Fruit fly (Drosophila melanogaster) whole organism, wandering third instar larva: ENCODE measurements around the gene hb.

Experiments
- Abd-B ChIP-seq: fragments of >200 bp; optimal IDR thresholded peaks from 2 replicates; lab custom pipeline; 2017; ENCODE audit warnings: missing biosample characterization, missing genetic modification characterization
- CG32264 ChIP-seq: fragments of 200-800 bp; sonication (Bioruptor generic); optimal IDR thresholded peaks from 2 replicates; lab custom pipeline; 2016; ENCODE audit warnings: missing biosample characterization, missing genetic modification characterization
- CG9705 ChIP-seq: fragments of 200-800 bp; sonication (Bioruptor generic); optimal IDR thresholded peaks from 2 replicates; lab custom pipeline; 2018; ENCODE audit warnings: missing biosample characterization, mild to moderate bottlenecking, missing genetic modification characterization
- CrebA ChIP-seq: fragments of 200-800 bp; sonication (Bioruptor generic); optimal IDR thresholded peaks from 2 replicates; lab custom pipeline; 2016; ENCODE audit warnings: missing biosample characterization, mild to moderate bottlenecking, missing genetic modification characterization, borderline replicate concordance
- Dfd ChIP-seq: fragments of >200 bp; optimal IDR thresholded peaks from 2 replicates; lab custom pipeline; 2017; ENCODE audit warnings: missing biosample characterization, missing genetic modification characterization
- Dif ChIP-seq: fragments of 200-275, 200-300 bp; sonication (Bioruptor generic); optimal IDR thresholded peaks from 2 replicates; lab custom pipeline; 2018; ENCODE audit warnings: missing biosample characterization, missing genetic modification characterization; ENCODE audit not compliant: partially characterized antibody
- GATAd ChIP-seq: sonication (Bioruptor generic); optimal IDR thresholded peaks from 2 replicates; lab custom pipeline; 2016; ENCODE audit warnings: missing biosample characterization, missing genetic modification characterization
- HLH106 ChIP-seq: fragments of 200-800 bp; optimal IDR thresholded peaks from 3 replicates; lab custom pipeline; 2019; ENCODE audit warnings: missing biosample characterization, mild to moderate bottlenecking, missing genetic modification characterization, moderate library complexity
- Hnf4 ChIP-seq: fragments of 200-800 bp; sonication (Bioruptor generic); optimal IDR thresholded peaks from 2 replicates; lab custom pipeline; 2016; ENCODE audit warnings: missing biosample characterization, mild to moderate bottlenecking, missing genetic modification characterization
- Hr83 ChIP-seq: fragments of 200-300 bp; sonication (Bioruptor generic); optimal IDR thresholded peaks from 2 replicates; lab custom pipeline; 2016; ENCODE audit warnings: missing biosample characterization, mild to moderate bottlenecking, missing genetic modification characterization, moderate library complexity; ENCODE audit not compliant: poor library complexity, severe bottlenecking
- Jra ChIP-seq: sonication (Bioruptor generic); optimal IDR thresholded peaks from 2 replicates; lab custom pipeline; 2016; ENCODE audit warnings: missing biosample characterization, missing genetic modification characterization
- OdsH ChIP-seq: fragments of 200-800 bp; sonication (Bioruptor generic); optimal IDR thresholded peaks from 2 replicates; lab custom pipeline; 2016; ENCODE audit warnings: missing biosample characterization, mild to moderate bottlenecking, missing genetic modification characterization
- Rel ChIP-seq, 2 experiments: fragments of 200-800 bp; sonication (Bioruptor generic) in 1 of 2; optimal IDR thresholded peaks; 2 replicates in 1 of 2; 3 replicates in 1 of 2; lab custom pipeline; 2016 to 2019; ENCODE audit warnings: mild to moderate bottlenecking in 2 of 2, missing biosample characterization in 2 of 2, missing genetic modification characterization in 2 of 2, moderate library complexity in 1 of 2
- Sp1 ChIP-seq: fragments of 200-800 bp; sonication (Bioruptor generic); optimal IDR thresholded peaks from 3 replicates; lab custom pipeline; 2019; ENCODE audit warnings: missing biosample characterization, mild to moderate bottlenecking, missing genetic modification characterization, moderate library complexity
- Vsx2 ChIP-seq: fragments of 200-300, 225-300 bp; sonication (Bioruptor generic); optimal IDR thresholded peaks from 2 replicates; lab custom pipeline; 2018; ENCODE audit warnings: missing biosample characterization, missing genetic modification characterization; ENCODE audit not compliant: partially characterized antibody
- br ChIP-seq: fragments of 200-800 bp; sonication (Bioruptor generic); optimal IDR thresholded peaks from 2 replicates; lab custom pipeline; 2016; ENCODE audit warnings: missing biosample characterization, missing genetic modification characterization
- brk ChIP-seq: fragments of 200-800 bp; sonication (Bioruptor generic); optimal IDR thresholded peaks from 2 replicates; lab custom pipeline; 2016; ENCODE audit warnings: missing biosample characterization, mild to moderate bottlenecking, missing genetic modification characterization
- dl ChIP-seq, 2 experiments: fragments of 175-275, 200-275 bp in 1 of 2; fragments of 200-275 bp in 1 of 2; sonication (Bioruptor generic); optimal IDR thresholded peaks; lab custom pipeline; 2018; ENCODE audit warnings: mild to moderate bottlenecking in 2 of 2, missing biosample characterization in 2 of 2, missing genetic modification characterization in 2 of 2, moderate library complexity in 2 of 2; ENCODE audit not compliant: partially characterized antibody in 2 of 2, insufficient read depth in 1 of 2
- dmrt93B ChIP-seq: fragments of 200-800 bp; sonication (Bioruptor generic); optimal IDR thresholded peaks from 2 replicates; lab custom pipeline; 2018; ENCODE audit warnings: missing biosample characterization, mild to moderate bottlenecking, missing genetic modification characterization
- dsf ChIP-seq: sonication (Bioruptor generic); optimal IDR thresholded peaks from 2 replicates; lab custom pipeline; 2016; ENCODE audit warnings: missing biosample characterization, missing genetic modification characterization, borderline replicate concordance
- ey ChIP-seq: fragments of 200-800 bp; sonication (Bioruptor generic); optimal IDR thresholded peaks from 2 replicates; lab custom pipeline; 2016; ENCODE audit warnings: missing biosample characterization, missing genetic modification characterization
- foxo ChIP-seq, 2 experiments: fragments of 200-800 bp; sonication (Bioruptor generic); optimal IDR thresholded peaks; 2 replicates in 1 of 2; 3 replicates in 1 of 2; lab custom pipeline; 2016 to 2017; ENCODE audit warnings: missing biosample characterization in 2 of 2, missing genetic modification characterization in 2 of 2
- fru ChIP-seq: fragments of 200-800 bp; sonication (Bioruptor generic); optimal IDR thresholded peaks from 3 replicates; lab custom pipeline; 2016; ENCODE audit warnings: missing biosample characterization, mild to moderate bottlenecking, missing genetic modification characterization
- h ChIP-seq: fragments of 200-800 bp; sonication (Bioruptor generic); optimal IDR thresholded peaks from 3 replicates; lab custom pipeline; 2016; ENCODE audit warnings: missing biosample characterization, mild to moderate bottlenecking, missing genetic modification characterization
- jim ChIP-seq: fragments of 175-275, 200-325 bp; sonication (Bioruptor generic); optimal IDR thresholded peaks from 2 replicates; lab custom pipeline; 2016; ENCODE audit warnings: missing biosample characterization, mild to moderate bottlenecking, missing genetic modification characterization
- psq ChIP-seq: fragments of 200-800 bp; sonication (Bioruptor generic); optimal IDR thresholded peaks from 3 replicates; lab custom pipeline; 2017; ENCODE audit warnings: missing biosample characterization, mild to moderate bottlenecking, missing genetic modification characterization, moderate library complexity
- rgr ChIP-seq: fragments of 200-800 bp; sonication (Bioruptor generic); optimal IDR thresholded peaks from 3 replicates; lab custom pipeline; 2016; ENCODE audit warnings: missing biosample characterization, mild to moderate bottlenecking, missing genetic modification characterization
- sage ChIP-seq: fragments of 200-800 bp; sonication (Bioruptor generic); optimal IDR thresholded peaks from 2 replicates; lab custom pipeline; 2016; ENCODE audit warnings: missing biosample characterization, mild to moderate bottlenecking, missing genetic modification characterization
- sv ChIP-seq: fragments of 200-800 bp; sonication (Bioruptor generic); optimal IDR thresholded peaks from 3 replicates; lab custom pipeline; 2016; ENCODE audit warnings: missing biosample characterization, missing genetic modification characterization
- tai ChIP-seq: sonication (Bioruptor generic); optimal IDR thresholded peaks from 2 replicates; lab custom pipeline; 2016; ENCODE audit warnings: missing biosample characterization, missing genetic modification characterization
- usp ChIP-seq: fragments of >200 bp; optimal IDR thresholded peaks from 2 replicates; lab custom pipeline; 2017; ENCODE audit warnings: missing biosample characterization, missing genetic modification characterization
- woc ChIP-seq: sonication (Bioruptor generic); optimal IDR thresholded peaks from 2 replicates; lab custom pipeline; 2016; ENCODE audit warnings: missing biosample characterization, mild to moderate bottlenecking, missing genetic modification characterization

Gene hb

dm6 chr3R:8667568-8667967, 30.1 kb downstream of the hb start, which contains the start of gene CG8036:
Gene CG8036 (plus strand): TSS chr3R:8667868.
- no peak for TF ChIP-seq OdsH (GFP tag; lab: Kevin White, UChicago)
- no peak for TF ChIP-seq Hnf4 (GFP tag; lab: Kevin White, UChicago)
- no peak for TF ChIP-seq jim (GFP tag; lab: Kevin White, UChicago)
- no peak for TF ChIP-seq dl (GFP tag; optimal IDR thresholded peaks at IDR 0.05; lab: Kevin White, UChicago; ENCODE audit: insufficient read depth in 1 of 2, partially characterized antibody in 2 of 2)
- no peak for TF ChIP-seq Abd-B

DNA sequence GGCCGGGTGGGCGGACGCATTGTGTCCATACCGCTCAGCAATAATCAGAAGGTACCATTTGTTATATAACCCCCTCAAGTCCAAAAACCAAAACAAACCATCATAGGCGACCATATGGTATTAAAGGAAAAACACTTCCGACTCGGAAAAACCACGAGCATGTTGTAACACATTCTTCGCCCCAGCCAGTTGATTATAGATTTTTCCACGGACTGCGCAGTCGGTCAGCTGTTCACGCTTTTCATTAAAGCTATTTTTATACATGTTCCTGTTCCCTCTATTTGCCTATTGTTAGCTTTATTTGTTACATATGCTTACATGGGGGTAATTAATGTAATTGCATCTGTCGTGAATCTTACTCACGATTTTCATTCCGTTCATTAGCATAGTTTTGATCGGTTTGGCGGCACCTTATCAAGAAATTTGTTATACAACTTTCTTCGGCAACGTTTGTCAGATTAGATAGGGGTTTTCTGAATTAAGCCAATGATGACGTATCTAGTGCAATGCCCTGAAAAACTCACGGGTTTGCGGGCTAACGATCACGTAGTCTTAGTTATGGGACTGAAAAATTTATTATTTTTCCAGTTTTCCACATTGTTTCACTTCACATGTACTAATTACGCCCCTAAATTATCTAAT, 32.8 kb downstream of the hb start:
- TF ChIP-seq CG32264 (no peak), psq (GFP tag; lab: Kevin White, UChicago) (no peak), Dfd (GFP tag; lab: Kevin White, UChicago) (no peak), sage (GFP tag; lab: Kevin White, UChicago) (no peak), CrebA (GFP tag; lab: Kevin White, UChicago) (no peak), Rel (GFP tag; optimal IDR thresholded peaks at IDR 0.05; lab: Kevin White, UChicago) (no peak), Rel (tag; optimal IDR thresholded peaks at IDR 0.05; lab: Kevin White, UChicago) (no peak), dmrt93B (no peak)
- TF ChIP-seq, all 38 proteins: peak for 0

- TF ChIP-seq ey (GFP tag; lab: Kevin White, UChicago) = peak; percentile 39
- no peak for TF ChIP-seq tai (GFP tag; lab: Kevin White, UChicago)
- TF ChIP-seq Vsx2 (GFP tag; lab: Kevin White, UChicago) = no peak
- TF ChIP-seq HLH106 (tag; lab: Kevin White, UChicago) = peak; percentile 52
- peak; percentile 83 for TF ChIP-seq Jra (GFP tag; lab: Kevin White, UChicago)
- TF ChIP-seq fru (GFP tag; lab: Kevin White, UChicago) = peak; percentile 61
- peak; percentile 52 for TF ChIP-seq br (GFP tag; lab: Kevin White, UChicago)
- no peak for TF ChIP-seq usp (GFP tag; lab: Kevin White, UChicago)
- peak; percentile 8 for TF ChIP-seq dmrt93B
- TF ChIP-seq sv (GFP tag; lab: Kevin White, UChicago) = peak; percentile 49
- TF ChIP-seq CG9705 (GFP tag; lab: Kevin White, UChicago) = peak; percentile 21
- TF ChIP-seq Abd-B = no peak
- no peak for TF ChIP-seq Rel (GFP tag; optimal IDR thresholded peaks at IDR 0.05; lab: Kevin White, UChicago)
- peak; percentile 44 for TF ChIP-seq Rel (tag; optimal IDR thresholded peaks at IDR 0.05; lab: Kevin White, UChicago)
- TF ChIP-seq OdsH (GFP tag; lab: Kevin White, UChicago) = peak; percentile 24
- no peak for TF ChIP-seq Dif (GFP tag; lab: Kevin White, UChicago)
- peak; percentile 38 for TF ChIP-seq brk (GFP tag; lab: Kevin White, UChicago)
- peak; percentile 48 for TF ChIP-seq rgr (GFP tag; lab: Kevin White, UChicago)
- peak; percentile 21 for TF ChIP-seq dsf
- peak; percentile 40 for TF ChIP-seq sage (GFP tag; lab: Kevin White, UChicago)
- TF ChIP-seq psq (GFP tag; lab: Kevin White, UChicago) = peak; percentile 9
- TF ChIP-seq Sp1 (GFP tag; lab: Kevin White, UChicago) = peak; percentile 18
- peak in 1 of 2 experiments; percentile 72 for TF ChIP-seq foxo (GFP tag; optimal IDR thresholded peaks at IDR 0.05; lab: Kevin White, UChicago)
- peak; percentile 75 for TF ChIP-seq Hnf4 (GFP tag; lab: Kevin White, UChicago)
- peak; percentile 79 for TF ChIP-seq h
- peak; percentile 45 for TF ChIP-seq woc (GFP tag; lab: Kevin White, UChicago)
- no peak for TF ChIP-seq Hr83 (GFP tag; lab: Kevin White, UChicago)
- no peak for TF ChIP-seq GATAd
- TF ChIP-seq, all 38 proteins: peak for 20
Observed at dm6 chr3R:8663668-8664283, 33.8 kb downstream of the hb start, which contains the start of gene CG8032. Gene CG8032 (plus strand): TSS chr3R:8664115.
